Fruit fly (Drosophila melanogaster) whole organism, embryonic: Measurements from ENCODE around the gene UQCR-C2.

Experiments
- CG10543 ChIP-seq: fragments of 200-800 bp; sonication (Bioruptor generic); optimal IDR thresholded peaks from 3 replicates; lab custom pipeline; 2017; ENCODE audit warnings: missing biosample characterization, mild to moderate bottlenecking, missing genetic modification characterization, moderate library complexity
- CG11093 ChIP-seq: fragments of 200-800 bp; sonication (Bioruptor generic); IDR thresholded peaks from 3 replicates; pipeline ENCODE4 v1.3.6; 2022; ENCODE audit warnings: missing biosample characterization, missing genetic modification characterization
- CG12071 ChIP-seq: fragments of 200-800 bp; sonication (Bioruptor generic); optimal IDR thresholded peaks from 3 replicates; lab custom pipeline; 2018; ENCODE audit warnings: missing biosample characterization, mild to moderate bottlenecking, missing genetic modification characterization
- CG13287 ChIP-seq: fragments of 200-800 bp; sonication (Bioruptor generic); IDR thresholded peaks from 2 replicates; pipeline ENCODE4 v1.3.6; 2022; ENCODE audit warnings: missing biosample characterization, missing genetic modification characterization; ENCODE audit not compliant: partially characterized antibody
- CG14860 ChIP-seq: fragments of 200-800 bp; sonication (Bioruptor generic); IDR thresholded peaks from 3 replicates; pipeline ENCODE4 v1.3.6; 2022; ENCODE audit warnings: missing biosample characterization, missing genetic modification characterization; ENCODE audit not compliant: partially characterized antibody
- CG1792 ChIP-seq: fragments of 200-800 bp; sonication (Bioruptor generic); optimal IDR thresholded peaks from 2 replicates; lab custom pipeline; 2016; ENCODE audit warnings: missing biosample characterization, missing genetic modification characterization
- CG1832 ChIP-seq: fragments of 200-800 bp; sonication (Bioruptor generic); optimal IDR thresholded peaks from 2 replicates; lab custom pipeline; 2017; ENCODE audit warnings: missing biosample characterization, mild to moderate bottlenecking, missing genetic modification characterization, inconsistent platforms
- CG2712 ChIP-seq: fragments of 200-800 bp; optimal IDR thresholded peaks from 3 replicates; lab custom pipeline; 2019; ENCODE audit warnings: missing biosample characterization, mild to moderate bottlenecking, missing genetic modification characterization, moderate library complexity
- CG33557 ChIP-seq: fragments of 200-800 bp; sonication (Bioruptor generic); optimal IDR thresholded peaks from 2 replicates; lab custom pipeline; 2019; ENCODE audit warnings: missing biosample characterization, mild to moderate bottlenecking, missing genetic modification characterization, moderate library complexity
- CG3407 ChIP-seq: fragments of 200-800 bp; sonication (Bioruptor generic); optimal IDR thresholded peaks from 2 replicates; lab custom pipeline; 2018; ENCODE audit warnings: missing biosample characterization, mild to moderate bottlenecking, missing genetic modification characterization
- CG34376 ChIP-seq: fragments of 200-800 bp; sonication (Bioruptor generic); optimal IDR thresholded peaks from 2 replicates; lab custom pipeline; 2018; ENCODE audit warnings: missing biosample characterization, mild to moderate bottlenecking, missing genetic modification characterization
- CG3726 ChIP-seq: fragments of 200-800 bp; sonication (Bioruptor generic); IDR thresholded peaks from 3 replicates; pipeline ENCODE4, ENCODE4 v1.3.6; 2022; ENCODE audit warnings: missing biosample characterization, missing genetic modification characterization
- CG6683 ChIP-seq: fragments of 200-800 bp; sonication (Bioruptor generic); optimal IDR thresholded peaks from 2 replicates; lab custom pipeline; 2017; ENCODE audit warnings: missing biosample characterization, mild to moderate bottlenecking, missing genetic modification characterization, missing genetic modification reagents
- CG6791 ChIP-seq: fragments of 200-800 bp; sonication (Bioruptor generic); IDR thresholded peaks from 3 replicates; pipeline ENCODE4 v1.3.6; 2022; ENCODE audit warnings: missing biosample characterization, missing genetic modification characterization; ENCODE audit not compliant: partially characterized antibody
- CG6813 ChIP-seq: fragments of 200-800 bp; sonication (Bioruptor generic); optimal IDR thresholded peaks from 2 replicates; lab custom pipeline; 2017; ENCODE audit warnings: missing biosample characterization, missing genetic modification characterization, mild to moderate bottlenecking, moderate library complexity, missing genetic modification reagents
- CG7786 ChIP-seq: fragments of 200-800 bp; sonication (Bioruptor generic); optimal IDR thresholded peaks from 2 replicates; lab custom pipeline; 2016; ENCODE audit warnings: missing biosample characterization, missing genetic modification characterization
- CG8290 ChIP-seq, 3 experiments: fragments of 200-800 bp; sonication (Bioruptor generic); optimal IDR thresholded peaks; 2 replicates each; lab custom pipeline; 2016 to 2019; ENCODE audit warnings: missing biosample characterization in 3 of 3, missing genetic modification characterization in 3 of 3, mild to moderate bottlenecking in 2 of 3, moderate library complexity in 1 of 3
- CG9437 ChIP-seq: fragments of 200-800 bp; sonication (Bioruptor generic); optimal IDR thresholded peaks from 2 replicates; lab custom pipeline; 2018; ENCODE audit warnings: missing biosample characterization, mild to moderate bottlenecking, missing genetic modification characterization
- Camta ChIP-seq: fragments of 200-800 bp; sonication (Bioruptor generic); optimal IDR thresholded peaks from 2 replicates; lab custom pipeline; 2016; ENCODE audit warnings: missing biosample characterization, missing genetic modification characterization
- CrebB ChIP-seq: fragments of 200-800 bp; sonication (Bioruptor generic); optimal IDR thresholded peaks from 3 replicates; lab custom pipeline; 2018; ENCODE audit warnings: missing biosample characterization, mild to moderate bottlenecking, missing genetic modification characterization
- D ChIP-seq, 2 experiments: fragments of 200-800 bp in 1 of 2; fragments of >200 bp in 1 of 2; sonication (Bioruptor generic) in 1 of 2; optimal IDR thresholded peaks; 2 replicates in 1 of 2; 3 replicates in 1 of 2; lab custom pipeline; 2017; ENCODE audit warnings: mild to moderate bottlenecking in 1 of 2, missing biosample characterization in 1 of 2, missing genetic modification characterization in 1 of 2, missing genetic modification reagents in 1 of 2
- Dbx ChIP-seq: fragments of 200-800 bp; sonication (Bioruptor generic); IDR thresholded peaks from 3 replicates; pipeline ENCODE4 v1.3.6; 2022; ENCODE audit warnings: missing biosample characterization, missing genetic modification characterization
- Dip3 ChIP-seq: fragments of 200-800 bp; sonication (Bioruptor generic); optimal IDR thresholded peaks from 3 replicates; lab custom pipeline; 2016; ENCODE audit warnings: missing biosample characterization, missing genetic modification characterization
- Dref ChIP-seq: fragments of 200-800 bp; sonication (Bioruptor generic); IDR thresholded peaks from 2 replicates; pipeline ENCODE4 v1.3.6; 2022; ENCODE audit warnings: missing biosample characterization, missing genetic modification characterization
- Gsc ChIP-seq: fragments of 200-800 bp; sonication (Bioruptor generic); IDR thresholded peaks from 2 replicates; pipeline ENCODE4 v1.3.6; 2022; ENCODE audit warnings: missing biosample characterization, missing genetic modification characterization
- Hand ChIP-seq: fragments of 200-800 bp; sonication (Bioruptor generic); optimal IDR thresholded peaks from 2 replicates; lab custom pipeline; 2017; ENCODE audit warnings: mild to moderate bottlenecking, missing biosample characterization, missing genetic modification reagents, missing genetic modification characterization
- Meics ChIP-seq: fragments of 200-800 bp; sonication (Bioruptor generic); optimal IDR thresholded peaks from 2 replicates; lab custom pipeline; 2017; ENCODE audit warnings: missing biosample characterization, mild to moderate bottlenecking, missing genetic modification characterization
- Myb ChIP-seq: fragments of 200-800 bp; sonication (Bioruptor generic); optimal IDR thresholded peaks from 2 replicates; lab custom pipeline; 2016; ENCODE audit warnings: missing biosample characterization, missing genetic modification characterization
- Oaz ChIP-seq: fragments of 200-800 bp; sonication (Bioruptor generic); IDR thresholded peaks from 2 replicates; pipeline ENCODE4 v1.3.6; 2022; ENCODE audit warnings: missing biosample characterization, missing genetic modification characterization
- ac ChIP-seq: fragments of 200-800 bp; sonication (Bioruptor generic); optimal IDR thresholded peaks from 3 replicates; lab custom pipeline; 2017; ENCODE audit warnings: missing biosample characterization, mild to moderate bottlenecking, missing genetic modification characterization
- amos ChIP-seq: fragments of 200-800 bp; sonication (Bioruptor generic); IDR thresholded peaks from 2 replicates; pipeline ENCODE4 v1.3.6; 2022; ENCODE audit warnings: missing biosample characterization, missing genetic modification characterization; ENCODE audit not compliant: partially characterized antibody
- bigmax ChIP-seq: fragments of 200-800 bp; sonication (Bioruptor generic); optimal IDR thresholded peaks from 2 replicates; lab custom pipeline; 2018; ENCODE audit warnings: missing biosample characterization, mild to moderate bottlenecking, missing genetic modification characterization
- bowl ChIP-seq: fragments of 200-800 bp; sonication (Bioruptor generic); IDR thresholded peaks from 2 replicates; pipeline ENCODE4 v1.3.6; 2022; ENCODE audit warnings: missing biosample characterization, missing genetic modification characterization
- chif ChIP-seq, 2 experiments: fragments of 200-800 bp; sonication (Bioruptor generic); optimal IDR thresholded peaks; 3 replicates each; lab custom pipeline; 2016; ENCODE audit warnings: missing biosample characterization in 2 of 2, missing genetic modification characterization in 2 of 2
- hb ChIP-seq: fragments of 200-800 bp; sonication (Bioruptor generic); IDR thresholded peaks from 3 replicates; pipeline ENCODE4 v1.3.6; 2022; ENCODE audit warnings: missing biosample characterization, missing genetic modification characterization; ENCODE audit not compliant: partially characterized antibody
- ind ChIP-seq: fragments of 200-800 bp; sonication (Bioruptor generic); optimal IDR thresholded peaks from 3 replicates; lab custom pipeline; 2016; ENCODE audit warnings: missing biosample characterization, missing genetic modification characterization
- inv ChIP-seq: fragments of 200-800 bp; sonication (Bioruptor generic); IDR thresholded peaks from 2 replicates; pipeline ENCODE4 v1.3.6; 2022; ENCODE audit warnings: missing biosample characterization, missing genetic modification characterization; ENCODE audit not compliant: partially characterized antibody
- jumu ChIP-seq: fragments of 200-800 bp; sonication (Bioruptor generic); optimal IDR thresholded peaks from 3 replicates; lab custom pipeline; 2016; ENCODE audit warnings: missing biosample characterization, missing genetic modification characterization
- kay ChIP-seq: fragments of 200-800 bp; sonication (Bioruptor generic); optimal IDR thresholded peaks from 2 replicates; lab custom pipeline; 2016; ENCODE audit warnings: missing biosample characterization, missing genetic modification characterization
- klu ChIP-seq: fragments of 200-800 bp; sonication (Bioruptor generic); IDR thresholded peaks from 2 replicates; pipeline ENCODE4 v1.3.6; 2022; ENCODE audit warnings: missing biosample characterization, missing genetic modification characterization
- nmo ChIP-seq: fragments of 200-800 bp; sonication (Bioruptor generic); optimal IDR thresholded peaks from 2 replicates; lab custom pipeline; 2018; ENCODE audit warnings: missing biosample characterization, mild to moderate bottlenecking, missing genetic modification characterization, moderate library complexity
- ranshi ChIP-seq: fragments of 200-800 bp; sonication (Bioruptor generic); IDR thresholded peaks from 2 replicates; pipeline ENCODE4 v1.3.6; 2022; ENCODE audit warnings: missing biosample characterization, missing genetic modification characterization
- row ChIP-seq: fragments of 200-800 bp; sonication (Bioruptor generic); IDR thresholded peaks from 3 replicates; pipeline ENCODE4 v1.3.6; 2022; ENCODE audit warnings: missing biosample characterization, missing genetic modification characterization
- sd ChIP-seq: fragments of 200-800 bp; sonication (Bioruptor generic); optimal IDR thresholded peaks from 3 replicates; lab custom pipeline; 2018; ENCODE audit warnings: missing biosample characterization, mild to moderate bottlenecking, missing genetic modification characterization, moderate library complexity
- slou ChIP-seq: fragments of 200-800 bp; sonication (Bioruptor generic); optimal IDR thresholded peaks from 3 replicates; lab custom pipeline; 2016; ENCODE audit warnings: missing biosample characterization, missing genetic modification characterization
- slp2 ChIP-seq: fragments of 200-800 bp; sonication (Bioruptor generic); optimal IDR thresholded peaks from 2 replicates; lab custom pipeline; 2016; ENCODE audit warnings: missing biosample characterization, missing genetic modification characterization
- toy ChIP-seq: fragments of 200-800 bp; sonication (Bioruptor generic); IDR thresholded peaks from 2 replicates; pipeline ENCODE4 v1.3.6; 2022; ENCODE audit warnings: missing biosample characterization, missing genetic modification characterization
- wek ChIP-seq: fragments of 200-800 bp; sonication (Bioruptor generic); optimal IDR thresholded peaks from 3 replicates; lab custom pipeline; 2018; ENCODE audit warnings: missing biosample characterization, mild to moderate bottlenecking, missing genetic modification characterization, moderate library complexity
- wor ChIP-seq: fragments of 200-800 bp; sonication (Bioruptor generic); IDR thresholded peaks from 2 replicates; pipeline ENCODE4 v1.3.6; 2022; ENCODE audit warnings: missing biosample characterization, missing genetic modification characterization

The UQCR-C2 gene

DNA sequence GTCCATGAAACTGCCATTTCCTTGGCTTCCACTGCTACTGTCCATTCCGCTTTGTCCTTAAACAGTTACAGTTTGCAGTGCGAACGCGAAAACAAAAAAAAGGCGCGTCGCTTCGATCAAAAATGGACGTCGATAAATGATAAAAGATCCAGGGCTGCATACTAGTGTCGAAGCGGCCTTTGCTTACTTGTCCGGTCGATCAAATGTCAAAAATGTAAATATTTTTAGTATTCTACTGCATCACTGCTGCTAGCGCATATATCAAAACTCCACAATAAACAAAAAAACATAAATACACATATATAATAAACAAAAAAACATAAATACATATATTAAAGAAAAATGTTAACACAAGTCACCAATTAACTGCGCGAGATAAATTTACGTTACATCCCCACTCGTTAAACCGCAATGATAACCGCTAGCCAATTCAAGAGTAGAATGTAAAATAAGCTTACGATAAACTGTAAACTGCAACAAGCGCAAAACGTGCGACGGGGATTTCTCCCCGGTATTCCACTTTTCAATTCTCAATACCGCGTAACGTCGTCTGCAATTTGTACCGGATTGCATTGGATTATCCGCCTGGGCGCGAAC, 11.1 kb downstream of the UQCR-C2 start, which contains the start of the genes spd-2 and Apl (continued):
- no peak for TF ChIP-seq toy (GFP tag; lab: Robert Waterston, UW)
- no peak for TF ChIP-seq wor (GFP tag; lab: Robert Waterston, UW)
- TF ChIP-seq sd (tag; lab: Kevin White, UChicago), result no peak
- no peak for TF ChIP-seq D (optimal IDR thresholded peaks at IDR 0.05; lab: Kevin White, UChicago)
- TF ChIP-seq D (GFP tag; optimal IDR thresholded peaks at IDR 0.05; lab: Kevin White, UChicago), result no peak
- TF ChIP-seq CG10543 (GFP tag; lab: Kevin White, UChicago), result no peak
- TF ChIP-seq CG6791, result peak; percentile 52; the same call in 1 of the 3 replicates
- TF ChIP-seq Hand (GFP tag; lab: Kevin White, UChicago), result no peak
- TF ChIP-seq Gsc (GFP tag; lab: Robert Waterston, UW), result no peak
- TF ChIP-seq amos (GFP tag; lab: Robert Waterston, UW), result peak; percentile 57
- TF ChIP-seq nmo (GFP tag; lab: Kevin White, UChicago), result peak; percentile 27
- no peak for TF ChIP-seq CG1832 (GFP tag; lab: Kevin White, UChicago)
- no peak for TF ChIP-seq ind (GFP tag; lab: Kevin White, UChicago)
- TF ChIP-seq ranshi (GFP tag; lab: Robert Waterston, UW), result no peak
- peak; percentile 81 for TF ChIP-seq CG9437
- TF ChIP-seq Oaz, result no peak
- no peak for TF ChIP-seq slou (GFP tag; lab: Kevin White, UChicago)
- TF ChIP-seq Dbx (GFP tag; lab: Robert Waterston, UW), result no peak
- no peak for TF ChIP-seq CrebB
- no peak for TF ChIP-seq ac (GFP tag; lab: Kevin White, UChicago)
- no peak for TF ChIP-seq bowl (GFP tag; lab: Robert Waterston, UW)
- no peak for TF ChIP-seq CG1792 (GFP tag; lab: Kevin White, UChicago)
- TF ChIP-seq Camta (GFP tag; lab: Kevin White, UChicago), result no peak
- peak; percentile 19; the same call in 1 of the 2 replicates for TF ChIP-seq inv
- no peak for TF ChIP-seq CG33557 (GFP tag; lab: Kevin White, UChicago)
- peak; percentile 71; the same call in 2 of the 3 replicates for TF ChIP-seq CG14860 (GFP tag; lab: Robert Waterston, UW)
- TF ChIP-seq row, result 0 out of 3 replicates have a peak, but pooled peaks have one; percentile 12
- TF ChIP-seq kay, result no peak
- TF ChIP-seq Dip3 (GFP tag; lab: Kevin White, UChicago), result no peak
- TF ChIP-seq jumu (GFP tag; lab: Kevin White, UChicago), result no peak
- no peak for TF ChIP-seq CG6683 (GFP tag; lab: Kevin White, UChicago)
- TF ChIP-seq CG8290 (GFP tag; optimal IDR thresholded peaks at IDR 0.05; lab: Kevin White, UChicago), result no peak
- no peak for TF ChIP-seq CG8290 (tag; optimal IDR thresholded peaks at IDR 0.05; lab: Kevin White, UChicago)
- TF ChIP-seq CG6813, result no peak
- TF ChIP-seq CG3726 (GFP tag; lab: Robert Waterston, UW), result no peak
- TF ChIP-seq CG3407, result no peak
- TF ChIP-seq Meics (GFP tag; lab: Kevin White, UChicago), result no peak
- no peak for TF ChIP-seq bigmax
- TF ChIP-seq wek (GFP tag; lab: Kevin White, UChicago), result no peak
- TF ChIP-seq klu (GFP tag; lab: Robert Waterston, UW), result no peak
- TF ChIP-seq hb (GFP tag; lab: Robert Waterston, UW), result peak; percentile 68; the same call in 2 of the 3 replicates
- no peak for TF ChIP-seq CG11093
- TF ChIP-seq Myb, result peak; percentile 18
- TF ChIP-seq slp2 (GFP tag; lab: Kevin White, UChicago), result no peak
- TF ChIP-seq CG13287 (GFP tag; lab: Robert Waterston, UW), result peak; percentile 58
- TF ChIP-seq CG34376 (GFP tag; lab: Kevin White, UChicago), result no peak
- no peak for TF ChIP-seq CG7786 (GFP tag; lab: Kevin White, UChicago)
- TF ChIP-seq CG12071, result no peak
- TF ChIP-seq CG2712 (tag; lab: Kevin White, UChicago), result no peak
- peak; percentile 64 for TF ChIP-seq Dref (GFP tag; lab: Robert Waterston, UW)
- TF ChIP-seq chif (GFP tag; optimal IDR thresholded peaks at IDR 0.05; lab: Kevin White, UChicago), result no peak
